Worm (Caenorhabditis elegans): ENCODE results near the gene nhr-225.
"Not testable (repeated sequence)": the region's sequence is repeated elsewhere in the genome, so short reads cannot be mapped to it uniquely, and the experiment has no call there.

Gene nhr-225

ce11 chrV:2290329-2290728, at the start of gene nhr-225:
TSS of gene nhr-225 (minus strand) at chrV:2290474.
- TF ChIP-seq cog-1 (tag; optimal IDR thresholded peaks at IDR 0.05) (no peak), flt-1 (GFP tag; IDR thresholded peaks at IDR 0.05) (no peak), med-1 (GFP tag; optimal IDR thresholded peaks at IDR 0.05; ENCODE audit: insufficient read depth) (no peak), T22C8.4 (GFP tag; IDR thresholded peaks at IDR 0.05) (no peak), ztf-29 (GFP tag; IDR thresholded peaks at IDR 0.05) (no peak), ztf-23 (GFP tag; IDR thresholded peaks at IDR 0.05) (no peak), klf-2 (GFP tag; conservative IDR thresholded peaks at IDR 0.05) (no peak), ref-1 (GFP tag; conservative IDR thresholded peaks at IDR 0.05) (no peak), tab-1 (GFP tag; IDR thresholded peaks at IDR 0.05) (no peak)

DNA sequence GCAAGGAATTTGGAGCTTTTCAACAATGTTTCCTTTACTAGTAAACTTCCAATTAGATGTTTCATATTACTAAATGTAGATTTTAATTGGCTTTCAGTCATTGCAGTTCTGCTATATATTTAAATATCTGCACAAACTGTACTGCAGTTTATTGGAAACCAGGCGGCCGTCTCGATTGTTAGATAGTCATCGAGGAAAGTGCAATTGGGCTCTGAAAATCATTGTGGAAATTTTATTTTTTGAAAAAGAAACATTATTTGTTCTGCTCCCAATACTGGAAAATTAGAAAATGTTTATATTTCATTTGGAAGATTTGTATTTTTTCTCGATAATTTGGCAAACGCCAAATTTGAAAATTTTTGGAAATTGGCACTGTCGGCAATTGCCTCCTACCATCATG, 48.3 kb upstream of the nhr-225 start, which contains the start of gene irld-29:
TSS of gene irld-29 (minus strand) at position 101 of the 400 bp plus-strand sequence.
- TF ChIP-seq ztf-23 (GFP tag; IDR thresholded peaks at IDR 0.05), result no peak
- TF ChIP-seq klf-2 (GFP tag; conservative IDR thresholded peaks at IDR 0.05), result no peak
- no peak for TF ChIP-seq tab-1 (GFP tag; IDR thresholded peaks at IDR 0.05)
- TF ChIP-seq cog-1 (tag; optimal IDR thresholded peaks at IDR 0.05), result no peak
- TF ChIP-seq ztf-29 (GFP tag; IDR thresholded peaks at IDR 0.05), result no peak
- no peak for TF ChIP-seq T22C8.4 (GFP tag; IDR thresholded peaks at IDR 0.05)
- no peak for TF ChIP-seq med-1 (GFP tag; optimal IDR thresholded peaks at IDR 0.05; ENCODE audit: insufficient read depth)
- TF ChIP-seq flt-1 (GFP tag; IDR thresholded peaks at IDR 0.05), result no peak
- no peak for TF ChIP-seq ref-1 (GFP tag; conservative IDR thresholded peaks at IDR 0.05)

ce11 chrV:2336151-2336550, 45.9 kb upstream of the nhr-225 start, which contains the start of gene irld-28:
TSS of gene irld-28 (minus strand) at chrV:2336251.
- no peak for TF ChIP-seq flt-1 (GFP tag; IDR thresholded peaks at IDR 0.05)
- no peak for TF ChIP-seq cog-1 (tag; optimal IDR thresholded peaks at IDR 0.05)
- TF ChIP-seq ztf-29 (GFP tag; IDR thresholded peaks at IDR 0.05), result no peak
- no peak for TF ChIP-seq ref-1 (GFP tag; conservative IDR thresholded peaks at IDR 0.05)

ce11 chrV:2331616-2332015, 41.3 kb upstream of the nhr-225 start, which contains the start of gene irld-32:
TSS of gene irld-32 (plus strand) at chrV:2331916.
- TF ChIP-seq ztf-23 (GFP tag; IDR thresholded peaks at IDR 0.05); cog-1 (tag; optimal IDR thresholded peaks at IDR 0.05); flt-1 (GFP tag; IDR thresholded peaks at IDR 0.05): not testable (repeated sequence)

DNA sequence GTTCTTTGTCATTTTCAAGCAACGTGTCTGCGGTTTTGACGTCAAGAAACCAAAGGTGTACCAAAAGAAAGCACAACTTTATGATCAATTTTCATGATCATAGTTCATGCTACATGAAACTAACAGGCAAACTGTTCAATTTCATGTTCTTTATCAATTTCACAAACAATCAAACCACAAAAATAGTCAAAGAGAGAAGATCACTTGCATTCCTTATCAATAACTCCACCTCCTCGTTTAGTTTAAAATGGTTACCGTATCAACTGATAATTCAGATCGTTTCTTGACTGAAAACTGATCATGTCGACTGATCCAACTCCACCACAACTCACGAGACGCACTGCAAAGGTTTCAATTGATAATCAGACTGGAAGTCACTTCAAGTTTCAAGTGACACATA, 39.9 kb upstream of the nhr-225 start, which contains the start of gene pud-1.1:
TSS of gene pud-1.1 (plus strand) at position 301 of the 400 bp plus-strand sequence.
- TF ChIP-seq T22C8.4 (GFP tag; IDR thresholded peaks at IDR 0.05); klf-2 (GFP tag; conservative IDR thresholded peaks at IDR 0.05); flt-1 (GFP tag; IDR thresholded peaks at IDR 0.05): not testable (repeated sequence)

DNA sequence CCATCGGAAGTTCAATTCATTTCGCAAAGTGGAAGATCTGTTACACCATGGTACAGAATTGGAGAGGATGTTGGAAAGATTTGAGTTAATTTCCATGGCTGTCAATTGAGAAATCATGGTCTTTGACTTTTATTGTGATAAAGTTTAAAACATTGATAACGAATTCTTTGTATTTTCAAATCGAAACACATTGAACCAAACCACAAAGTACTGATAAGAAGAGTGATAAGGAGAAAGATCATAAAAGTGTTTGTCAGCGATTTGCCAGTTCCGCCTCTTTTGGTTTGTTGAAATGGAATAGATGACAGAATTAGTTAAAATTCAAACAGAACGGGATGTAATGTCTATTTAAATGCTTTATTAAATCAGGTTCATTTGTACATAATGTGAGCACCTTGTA, 36.9 kb upstream of the nhr-225 start:
- TF ChIP-seq cog-1 (tag; optimal IDR thresholded peaks at IDR 0.05) (no peak), flt-1 (GFP tag; IDR thresholded peaks at IDR 0.05) (no peak), T22C8.4 (GFP tag; IDR thresholded peaks at IDR 0.05) (no peak), ztf-23 (GFP tag; IDR thresholded peaks at IDR 0.05) (no peak)

- TF ChIP-seq ztf-23 (GFP tag; IDR thresholded peaks at IDR 0.05), result no peak
- TF ChIP-seq tab-1 (GFP tag; IDR thresholded peaks at IDR 0.05), result no peak
- TF ChIP-seq med-1 (GFP tag; optimal IDR thresholded peaks at IDR 0.05; ENCODE audit: insufficient read depth), result no peak
- no peak for TF ChIP-seq ztf-29 (GFP tag; IDR thresholded peaks at IDR 0.05)
- TF ChIP-seq cog-1 (tag; optimal IDR thresholded peaks at IDR 0.05), result no peak
- no peak for TF ChIP-seq flt-1 (GFP tag; IDR thresholded peaks at IDR 0.05)
- TF ChIP-seq ref-1 (GFP tag; conservative IDR thresholded peaks at IDR 0.05), result no peak
- no peak for TF ChIP-seq T22C8.4 (GFP tag; IDR thresholded peaks at IDR 0.05)
- TF ChIP-seq klf-2 (GFP tag; conservative IDR thresholded peaks at IDR 0.05), result no peak
These were observed 36.1 kb upstream of the nhr-225 start, which contains the start of gene pud-4 for ce11 chrV:2326378-2326777. TSS of gene pud-4 (plus strand) at chrV:2326678.

DNA sequence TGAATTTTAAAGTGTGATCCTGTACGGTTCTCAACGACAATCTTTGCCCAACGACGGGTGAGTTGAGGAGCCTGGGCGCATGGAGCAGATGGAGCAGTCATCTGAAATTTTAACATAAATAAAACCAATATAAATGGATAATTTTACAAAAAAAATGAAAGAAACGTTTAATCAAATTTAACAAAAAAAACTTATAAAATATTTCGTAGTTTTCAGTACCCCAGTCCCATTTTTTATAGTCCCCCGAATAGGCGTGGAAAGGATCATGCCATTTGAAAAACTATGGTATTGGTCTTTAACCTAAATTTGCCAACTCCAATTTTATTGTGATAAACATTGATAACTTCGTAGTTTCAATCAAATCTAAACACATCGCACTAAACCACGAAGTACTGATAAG, 34.8 kb upstream of the nhr-225 start, which contains the start of gene pud-3:
TSS of gene pud-3 (minus strand) at position 101 of the 400 bp plus-strand sequence.
- no peak for TF ChIP-seq cog-1 (tag; optimal IDR thresholded peaks at IDR 0.05)
- no peak for TF ChIP-seq med-1 (GFP tag; optimal IDR thresholded peaks at IDR 0.05; ENCODE audit: insufficient read depth)
- no peak for TF ChIP-seq klf-2 (GFP tag; conservative IDR thresholded peaks at IDR 0.05)

DNA sequence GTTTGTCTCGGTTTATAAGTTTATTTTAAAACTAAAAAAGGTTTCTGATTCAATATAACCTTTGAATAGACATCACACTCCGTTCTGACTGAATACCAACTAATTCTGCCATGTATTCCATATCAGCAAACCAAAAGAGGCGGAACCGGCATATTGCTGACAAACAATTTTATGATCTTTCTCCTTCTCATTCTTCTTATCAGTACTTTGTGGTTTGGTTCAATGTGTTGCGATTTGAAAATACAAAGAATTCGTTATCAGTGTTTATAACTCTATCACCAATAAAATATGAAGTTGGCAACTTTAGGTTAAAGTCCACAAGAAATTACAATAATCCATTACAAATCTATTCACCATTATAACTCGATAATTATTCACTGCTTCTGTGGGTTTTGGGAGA, 34.0 kb upstream of the nhr-225 start:
- TF ChIP-seq T22C8.4 (GFP tag; IDR thresholded peaks at IDR 0.05), result no peak
- TF ChIP-seq ref-1 (GFP tag; conservative IDR thresholded peaks at IDR 0.05), result no peak

DNA sequence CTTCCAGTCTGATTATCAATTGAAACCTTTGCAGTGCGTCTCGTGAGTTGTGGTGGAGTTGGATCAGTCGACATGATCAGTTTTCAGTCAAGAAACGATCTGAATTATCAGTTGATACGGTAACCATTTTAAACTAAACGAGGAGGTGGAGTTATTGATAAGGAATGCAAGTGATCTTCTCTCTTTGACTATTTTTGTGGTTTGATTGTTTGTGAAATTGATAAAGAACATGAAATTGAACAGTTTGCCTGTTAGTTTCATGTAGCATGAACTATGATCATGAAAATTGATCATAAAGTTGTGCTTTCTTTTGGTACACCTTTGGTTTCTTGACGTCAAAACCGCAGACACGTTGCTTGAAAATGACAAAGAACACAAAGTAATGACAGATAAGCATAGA, 32.2 kb upstream of the nhr-225 start, which contains the start of gene pud-1.2:
TSS of gene pud-1.2 (minus strand) at position 101 of the 400 bp plus-strand sequence.
- TF ChIP-seq ref-1 (GFP tag; conservative IDR thresholded peaks at IDR 0.05); ztf-29 (GFP tag; IDR thresholded peaks at IDR 0.05); ztf-23 (GFP tag; IDR thresholded peaks at IDR 0.05): not testable (repeated sequence)

- not testable (repeated sequence) for TF ChIP-seq ztf-29, flt-1, tab-1 (GFP tag; IDR thresholded peaks at IDR 0.05)
These were observed 30.7 kb upstream of the nhr-225 start, which contains the start of gene Y19D10B.6 for ce11 chrV:2321001-2321400. TSS of gene Y19D10B.6 (minus strand) at chrV:2321101.

All from whole organism, midembryonic.